Worm (Caenorhabditis elegans) whole organism, L1 larva: Measurements from ENCODE around the gene gcy-32.

Source experiments
- C04F5.9 ChIP-seq: sonication (generic microtip); optimal IDR thresholded peaks from 2 replicates; lab custom pipeline; 2016; ENCODE audit warnings: missing genetic modification characterization, missing compliant biosample characterization
- C16A3.4 ChIP-seq: fragments of 150-350 bp; optimal IDR thresholded peaks from 2 replicates; lab custom pipeline; 2014; ENCODE audit warnings: missing biosample characterization, missing genetic modification characterization
- F16B12.6 ChIP-seq: fragments of 150-350 bp; optimal IDR thresholded peaks from 2 replicates; lab custom pipeline; 2014; ENCODE audit warnings: missing biosample characterization, missing genetic modification characterization
- aha-1 ChIP-seq: fragments of 150-350 bp; optimal IDR thresholded peaks from 2 replicates; lab custom pipeline; 2014; ENCODE audit warnings: missing biosample characterization, missing genetic modification characterization
- aly-2 ChIP-seq: fragments of 150-350 bp; optimal IDR thresholded peaks from 2 replicates; lab custom pipeline; 2014; ENCODE audit warnings: missing biosample characterization, missing genetic modification characterization
- blmp-1 ChIP-seq: fragments of 150-350 bp; optimal IDR thresholded peaks from 2 replicates; lab custom pipeline; 2014; ENCODE audit warnings: missing biosample characterization, missing genetic modification characterization
- ceh-63 ChIP-seq: fragments of 200-800 bp; sonication (Bioruptor generic); optimal IDR thresholded peaks from 2 replicates; lab custom pipeline; 2018; ENCODE audit warnings: mild to moderate bottlenecking, missing genetic modification characterization, missing compliant biosample characterization
- ceh-8 ChIP-seq: fragments of 200-800 bp; sonication (Bioruptor generic); optimal IDR thresholded peaks from 2 replicates; lab custom pipeline; 2018; ENCODE audit warnings: mild to moderate bottlenecking, missing genetic modification characterization, moderate library complexity, missing compliant biosample characterization
- ceh-82 ChIP-seq, 3 experiments: fragments of 150-350 bp in 1 of 3; sonication (generic microtip) in 2 of 3; optimal IDR thresholded peaks; 2 replicates each; lab custom pipeline; 2014 to 2017; ENCODE audit warnings: missing biosample characterization in 3 of 3, missing genetic modification characterization in 3 of 3
- ceh-88 ChIP-seq: fragments of 200-800 bp; sonication (Bioruptor generic); IDR thresholded peaks from 2 replicates; pipeline ENCODE4 v1.3.6; 2022; ENCODE audit warnings: missing genetic modification characterization, missing compliant biosample characterization
- ces-1 ChIP-seq: fragments of 150-350 bp; optimal IDR thresholded peaks from 2 replicates; lab custom pipeline; 2014; ENCODE audit warnings: missing biosample characterization, missing genetic modification reagents, missing genetic modification characterization
- dpl-1 ChIP-seq, 3 experiments: fragments of 150-350 bp in 2 of 3; sonication (generic microtip) in 1 of 3; optimal IDR thresholded peaks; 2 replicates each; lab custom pipeline; 2014 to 2017; ENCODE audit warnings: missing biosample characterization in 3 of 3, missing genetic modification characterization in 3 of 3, missing genetic modification reagents in 3 of 3
- efl-1 ChIP-seq, 4 experiments: fragments of 150-350 bp; optimal IDR thresholded peaks in 3 of 4; peaks in 1 of 4; 1 replicate in 1 of 4; 2 replicates in 3 of 4; lab custom pipeline; 2014; ENCODE audit warnings: missing biosample characterization in 2 of 4, missing genetic modification characterization in 2 of 4, missing genetic modification reagents in 2 of 4
- egl-27 ChIP-seq, 2 experiments: fragments of 150-350 bp in 1 of 2; sonication (generic microtip); optimal IDR thresholded peaks; 3 replicates each; lab custom pipeline; 2017 to 2018; ENCODE audit warnings: missing biosample characterization in 2 of 2, missing genetic modification characterization in 2 of 2, missing genetic modification reagents in 2 of 2
- elt-2 ChIP-seq: sonication (generic microtip); optimal IDR thresholded peaks from 2 replicates; lab custom pipeline; 2016; ENCODE audit warnings: missing genetic modification characterization, mild to moderate bottlenecking, inconsistent platforms, missing compliant biosample characterization, missing genetic modification reagents
- ets-5 ChIP-seq: fragments of 200-800 bp; sonication (Bioruptor generic); IDR thresholded peaks from 2 replicates; pipeline ENCODE4 v1.3.6; 2022; ENCODE audit warnings: missing genetic modification characterization, missing compliant biosample characterization
- fkh-10 ChIP-seq: sonication (generic microtip); optimal IDR thresholded peaks from 2 replicates; lab custom pipeline; 2017; ENCODE audit warnings: missing biosample characterization, missing genetic modification reagents, missing genetic modification characterization
- fkh-4 ChIP-seq: sonication (generic microtip); optimal IDR thresholded peaks from 2 replicates; lab custom pipeline; 2016; ENCODE audit warnings: missing compliant biosample characterization, missing genetic modification characterization, borderline replicate concordance
- fos-1 ChIP-seq: fragments of 150-350 bp; optimal IDR thresholded peaks from 2 replicates; lab custom pipeline; 2014; ENCODE audit warnings: missing biosample characterization, missing genetic modification characterization
- hlh-17 ChIP-seq: fragments of 200-800 bp; sonication (Bioruptor generic); optimal IDR thresholded peaks from 2 replicates; lab custom pipeline; 2018; ENCODE audit warnings: missing genetic modification characterization, mild to moderate bottlenecking, missing compliant biosample characterization, moderate library complexity, borderline replicate concordance
- hpl-2 ChIP-seq: fragments of 150-350 bp; optimal IDR thresholded peaks from 2 replicates; lab custom pipeline; 2014; ENCODE audit warnings: missing biosample characterization, missing genetic modification reagents, missing genetic modification characterization
- irx-1 ChIP-seq: sonication (generic microtip); optimal IDR thresholded peaks from 2 replicates; lab custom pipeline; 2016; ENCODE audit warnings: missing genetic modification characterization, missing compliant biosample characterization
- jun-1 ChIP-seq: fragments of 150-350 bp; optimal IDR thresholded peaks from 2 replicates; lab custom pipeline; 2014; ENCODE audit warnings: missing biosample characterization, missing genetic modification reagents, missing genetic modification characterization
- lin-14 ChIP-seq: fragments of 200-800 bp; sonication (Bioruptor generic); optimal IDR thresholded peaks from 2 replicates; lab custom pipeline; 2018; ENCODE audit warnings: mild to moderate bottlenecking, missing genetic modification characterization, moderate library complexity, missing compliant biosample characterization
- lin-15B ChIP-seq: fragments of 150-350 bp; sonication (generic microtip); optimal IDR thresholded peaks from 3 replicates; lab custom pipeline; 2014; ENCODE audit warnings: missing biosample characterization, missing genetic modification characterization
- lin-35 ChIP-seq, 2 experiments: fragments of 150-350 bp; optimal IDR thresholded peaks; 2 replicates each; lab custom pipeline; 2014; ENCODE audit warnings: missing biosample characterization in 2 of 2, missing genetic modification characterization in 2 of 2, missing genetic modification reagents in 2 of 2
- lin-39 ChIP-seq: fragments of 150-350 bp; optimal IDR thresholded peaks from 2 replicates; lab custom pipeline; 2014; ENCODE audit warnings: missing biosample characterization, missing genetic modification reagents, missing genetic modification characterization
- lir-3 ChIP-seq: sonication (generic microtip); optimal IDR thresholded peaks from 2 replicates; lab custom pipeline; 2016; ENCODE audit warnings: mild to moderate bottlenecking, missing genetic modification characterization, moderate library complexity, missing compliant biosample characterization; ENCODE audit not compliant: poor library complexity
- lsy-2 ChIP-seq, 2 experiments: fragments of 150-350 bp; optimal IDR thresholded peaks; 2 replicates each; lab custom pipeline; 2014; ENCODE audit warnings: missing biosample characterization in 2 of 2, missing genetic modification characterization in 2 of 2
- mab-9 ChIP-seq: fragments of 200-800 bp; sonication (Bioruptor generic); IDR thresholded peaks from 2 replicates; pipeline ENCODE4 v1.3.6; 2022; ENCODE audit warnings: missing genetic modification reagents, missing genetic modification characterization, missing compliant biosample characterization
- mdl-1 ChIP-seq, 2 experiments: fragments of 150-350 bp; optimal IDR thresholded peaks; 2 replicates each; lab custom pipeline; 2014 to 2017; ENCODE audit warnings: missing biosample characterization in 2 of 2, missing genetic modification characterization in 2 of 2, inconsistent platforms in 1 of 2
- nhr-20 ChIP-seq: sonication (generic microtip); optimal IDR thresholded peaks from 2 replicates; lab custom pipeline; 2016; ENCODE audit warnings: mild to moderate bottlenecking, missing genetic modification characterization, missing compliant biosample characterization
- nhr-47 ChIP-seq: sonication (generic microtip); optimal IDR thresholded peaks from 2 replicates; lab custom pipeline; 2016; ENCODE audit warnings: mild to moderate bottlenecking, missing genetic modification characterization, moderate library complexity, missing compliant biosample characterization
- nhr-76 ChIP-seq: sonication (generic microtip); optimal IDR thresholded peaks from 2 replicates; lab custom pipeline; 2017; ENCODE audit warnings: missing biosample characterization, missing genetic modification characterization
- nhr-84 ChIP-seq: sonication (generic microtip); optimal IDR thresholded peaks from 2 replicates; lab custom pipeline; 2017; ENCODE audit warnings: missing biosample characterization, missing genetic modification characterization
- nhr-85 ChIP-seq: sonication (generic microtip); peaks from one replicate; lab custom pipeline; 2016; ENCODE audit warnings: missing genetic modification characterization, inconsistent platforms, missing compliant biosample characterization
- pag-3 ChIP-seq: sonication (generic microtip); optimal IDR thresholded peaks from 2 replicates; lab custom pipeline; 2017; ENCODE audit warnings: missing genetic modification characterization, mild to moderate bottlenecking, missing compliant biosample characterization, antibody characterized with exemption, borderline replicate concordance; ENCODE audit not compliant: insufficient read depth
- pqm-1 ChIP-seq: sonication (generic microtip); optimal IDR thresholded peaks from 3 replicates; lab custom pipeline; 2017; ENCODE audit warnings: missing biosample characterization, missing genetic modification characterization
- skn-1 ChIP-seq: fragments of 150-350 bp; optimal IDR thresholded peaks from 2 replicates; lab custom pipeline; 2014; ENCODE audit warnings: missing biosample characterization, missing genetic modification characterization
- snpc-4 ChIP-seq: fragments of 150-350 bp; optimal IDR thresholded peaks from 2 replicates; lab custom pipeline; 2014; ENCODE audit warnings: missing biosample characterization, missing genetic modification characterization
- sup-37 ChIP-seq: fragments of 200-800 bp; sonication (Bioruptor generic); optimal IDR thresholded peaks from 2 replicates; lab custom pipeline; 2018; ENCODE audit warnings: mild to moderate bottlenecking, missing genetic modification characterization, missing compliant biosample characterization
- swsn-7 ChIP-seq: sonication (generic microtip); optimal IDR thresholded peaks from 2 replicates; lab custom pipeline; 2016; ENCODE audit warnings: missing genetic modification characterization, missing compliant biosample characterization
- tbx-2 ChIP-seq: sonication (generic microtip); optimal IDR thresholded peaks from 2 replicates; lab custom pipeline; 2016; ENCODE audit warnings: missing genetic modification characterization, missing compliant biosample characterization
- unc-62 ChIP-seq: fragments of 150-350 bp; optimal IDR thresholded peaks from 2 replicates; lab custom pipeline; 2014; ENCODE audit warnings: missing biosample characterization, missing genetic modification reagents, missing genetic modification characterization
- unc-86 ChIP-seq: sonication (generic microtip); optimal IDR thresholded peaks from 2 replicates; lab custom pipeline; 2016; ENCODE audit warnings: missing genetic modification characterization, missing compliant biosample characterization
- unc-98 ChIP-seq: fragments of 200-800 bp; sonication (Bioruptor generic); IDR thresholded peaks from 2 replicates; pipeline ENCODE4 v1.3.6; 2022; ENCODE audit warnings: missing genetic modification characterization, missing compliant biosample characterization
- xbp-1 ChIP-seq: sonication (generic microtip); optimal IDR thresholded peaks from 2 replicates; lab custom pipeline; 2016; ENCODE audit warnings: missing genetic modification characterization, missing compliant biosample characterization
- ztf-4 ChIP-seq: fragments of 150-350 bp; optimal IDR thresholded peaks from 2 replicates; lab custom pipeline; 2014; ENCODE audit warnings: missing biosample characterization, missing genetic modification characterization

Gene gcy-32

ce11 chrV:13908120-13908915, 7.0 kb downstream of the gcy-32 start (continued):
- TF ChIP-seq nhr-85 (tag; lab: Kevin White, UChicago) (peak; percentile 39), xbp-1 (no peak)

- no peak for TF ChIP-seq ces-1 (GFP tag; lab: Kevin White, UChicago)
- no peak for TF ChIP-seq ceh-8 (GFP tag; lab: Kevin White, UChicago)
- TF ChIP-seq mdl-1 (tag; optimal IDR thresholded peaks at IDR 0.05; lab: Kevin White, UChicago): no peak
- no peak for TF ChIP-seq ets-5 (GFP tag; lab: Robert Waterston, UW)
- no peak for TF ChIP-seq egl-27 (tag; optimal IDR thresholded peaks at IDR 0.05; lab: Kevin White, UChicago)
- TF ChIP-seq jun-1 (tag; lab: Kevin White, UChicago): no peak
- TF ChIP-seq lin-15B: no peak
- TF ChIP-seq tbx-2 (tag; lab: Kevin White, UChicago): no peak
- peak; percentile 52 for TF ChIP-seq nhr-47 (tag; lab: Kevin White, UChicago)
- no peak for TF ChIP-seq pag-3 (tag; lab: Kevin White, UChicago)
- TF ChIP-seq hlh-17 (GFP tag; lab: Kevin White, UChicago): no peak
- TF ChIP-seq skn-1 (tag; lab: Kevin White, UChicago): no peak
- no peak for TF ChIP-seq fkh-10
- no peak for TF ChIP-seq elt-2 (tag; lab: Kevin White, UChicago)
- TF ChIP-seq swsn-7 (tag; lab: Kevin White, UChicago): no peak
- no peak for TF ChIP-seq fkh-4 (tag; lab: Kevin White, UChicago)
- no peak for TF ChIP-seq mab-9
- TF ChIP-seq lin-35 (GFP tag; optimal IDR thresholded peaks at IDR 0.05; lab: Kevin White, UChicago): peak in 1 of 2 experiments; percentile 67
- no peak for TF ChIP-seq ceh-88 (GFP tag; lab: Robert Waterston, UW)
- no peak for TF ChIP-seq ceh-82 (tag; optimal IDR thresholded peaks at IDR 0.05; lab: Kevin White, UChicago)
- no peak for TF ChIP-seq lin-14 (GFP tag; lab: Kevin White, UChicago)
- TF ChIP-seq nhr-84 (tag; lab: Kevin White, UChicago): no peak
- TF ChIP-seq pqm-1 (tag; lab: Kevin White, UChicago): no peak
- peak in 1 of 3 experiments; percentile 6 for TF ChIP-seq dpl-1 (GFP tag; optimal IDR thresholded peaks at IDR 0.05; lab: Kevin White, UChicago)
- peak; percentile 23 for TF ChIP-seq hpl-2 (GFP tag; lab: Kevin White, UChicago)
- no peak for TF ChIP-seq ceh-63
- TF ChIP-seq blmp-1 (tag; lab: Kevin White, UChicago): no peak
- no peak for TF ChIP-seq sup-37 (GFP tag; lab: Kevin White, UChicago)
- TF ChIP-seq nhr-76 (tag; lab: Kevin White, UChicago): no peak
- TF ChIP-seq aha-1: no peak
- TF ChIP-seq snpc-4 (tag; lab: Kevin White, UChicago): no peak
- no peak for TF ChIP-seq F16B12.6
- peak; percentile 47 for TF ChIP-seq lir-3 (tag; lab: Kevin White, UChicago)
- no peak for TF ChIP-seq aly-2 (tag; lab: Kevin White, UChicago)
- no peak for TF ChIP-seq unc-86 (tag; lab: Kevin White, UChicago)
- peak; percentile 7 for TF ChIP-seq nhr-20
- peak in 1 of 2 experiments; percentile 45 for TF ChIP-seq lsy-2 (tag; optimal IDR thresholded peaks at IDR 0.05; lab: Kevin White, UChicago)
- TF ChIP-seq efl-1 (optimal IDR thresholded peaks at IDR 0.05; lab: Kevin White, UChicago): no peak
- TF ChIP-seq efl-1 (GFP tag; optimal IDR thresholded peaks at IDR 0.05 in 1 of 2; lab: Kevin White, UChicago): peak in 1 of 2 experiments; percentile 96
- no peak for TF ChIP-seq unc-62
- TF ChIP-seq C16A3.4 (tag; lab: Kevin White, UChicago): peak; percentile 41
- TF ChIP-seq fos-1 (tag; lab: Kevin White, UChicago): no peak
- no peak for TF ChIP-seq ztf-4 (tag; lab: Kevin White, UChicago)
- TF ChIP-seq C04F5.9: no peak
- TF ChIP-seq xbp-1: no peak
- TF ChIP-seq unc-98: no peak
- no peak for TF ChIP-seq irx-1
- no peak for TF ChIP-seq lin-39 (tag; lab: Kevin White, UChicago)
Observed at ce11 chrV:13907557-13908104, 7.7 kb downstream of the gcy-32 start.
